Fruit fly (Drosophila melanogaster): ENCODE measurements around the gene Sol1.
A peak's percentile ranks its signal among the peaks of the same experiment; 100 is the strongest.

The Sol1 gene

DNA sequence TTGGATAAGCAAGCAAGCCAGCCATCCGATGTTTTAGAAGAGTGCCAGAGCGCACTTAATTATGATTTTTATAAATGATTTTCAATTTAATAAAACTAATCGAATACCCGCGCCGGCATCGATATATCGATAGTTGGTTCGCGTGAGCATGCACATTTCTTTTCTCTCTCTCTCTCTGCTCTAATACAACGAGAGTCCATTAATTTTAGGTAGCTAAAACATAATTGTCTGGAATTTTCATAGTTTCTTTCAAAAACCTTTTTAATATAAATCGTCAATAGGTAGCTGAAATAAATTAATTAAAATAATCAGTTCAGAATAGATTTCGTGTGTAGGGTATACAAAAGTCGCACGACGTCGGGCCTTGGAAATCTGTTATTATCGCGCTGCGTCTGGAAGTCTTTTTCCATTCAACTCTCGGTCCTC, 62.9 kb downstream of the Sol1 start, which contains the start of gene CG18549 (continued):
- TF ChIP-seq CG8924 (tag; optimal IDR thresholded peaks at IDR 0.05), result peak; percentile 100
- TF ChIP-seq Rx (GFP tag; IDR thresholded peaks at IDR 0.05), result peak; percentile 99
- peak; percentile 99 for TF ChIP-seq CG30431 (GFP tag; optimal IDR thresholded peaks at IDR 0.05)
- TF ChIP-seq CG8281 (tag; optimal IDR thresholded peaks at IDR 0.05), result peak; percentile 97
- TF ChIP-seq h (optimal IDR thresholded peaks at IDR 0.05), result no peak
- TF ChIP-seq CG4424 (GFP tag; optimal IDR thresholded peaks at IDR 0.05), result peak; percentile 100
- TF ChIP-seq trem (tag; optimal IDR thresholded peaks at IDR 0.05), result peak; percentile 98
- TF ChIP-seq Xrp1 (GFP tag; IDR thresholded peaks at IDR 0.05), result peak; percentile 100
- TF ChIP-seq emc (GFP tag; optimal IDR thresholded peaks at IDR 0.05), result peak; percentile 97
- TF ChIP-seq CG12104 (GFP tag; optimal IDR thresholded peaks at IDR 0.05), result peak; percentile 100
- peak; percentile 99 for TF ChIP-seq Dip3 (GFP tag; optimal IDR thresholded peaks at IDR 0.05)
- TF ChIP-seq zen (tag; optimal IDR thresholded peaks at IDR 0.05), result peak; percentile 100
- TF ChIP-seq NC2α (GFP tag; optimal IDR thresholded peaks at IDR 0.05), result peak; percentile 99
- TF ChIP-seq ro (GFP tag; IDR thresholded peaks at IDR 0.05), result peak; percentile 99
- peak; percentile 94 for TF ChIP-seq CG15073 (GFP tag; optimal IDR thresholded peaks at IDR 0.05)
- TF ChIP-seq usp (GFP tag; optimal IDR thresholded peaks at IDR 0.05), result no peak
- peak; percentile 74 to 86 for TF ChIP-seq insv (GFP tag; optimal IDR thresholded peaks at IDR 0.05)
- TF ChIP-seq Dbx (GFP tag; IDR thresholded peaks at IDR 0.05), result peak; percentile 100
- TF ChIP-seq knrl (GFP tag; IDR thresholded peaks at IDR 0.05; ENCODE audit: partially characterized antibody), result peak; percentile 75
- peak; percentile 99 for TF ChIP-seq CG8944 (GFP tag; optimal IDR thresholded peaks at IDR 0.05)
- peak; percentile 96 for TF ChIP-seq CG15514 (GFP tag; optimal IDR thresholded peaks at IDR 0.05)
- peak; percentile 100 for TF ChIP-seq CG10366 (GFP tag; IDR thresholded peaks at IDR 0.05)
- TF ChIP-seq gem (tag; optimal IDR thresholded peaks at IDR 0.05), result peak; percentile 100
- no peak for TF ChIP-seq CG8478 (optimal IDR thresholded peaks at IDR 0.05)
- TF ChIP-seq dm (GFP tag; optimal IDR thresholded peaks at IDR 0.05), result peak; percentile 98
- TF ChIP-seq CG8359 (GFP tag; optimal IDR thresholded peaks at IDR 0.05; ENCODE audit: borderline replicate concordance), result peak; percentile 97
- peak; percentile 65 for TF ChIP-seq zf30C (GFP tag; optimal IDR thresholded peaks at IDR 0.05)
- peak; percentile 100 for TF ChIP-seq Fer1 (GFP tag; optimal IDR thresholded peaks at IDR 0.05)
- TF ChIP-seq Dek (tag; optimal IDR thresholded peaks at IDR 0.05), result peak; percentile 100
- TF ChIP-seq NC2β (GFP tag; optimal IDR thresholded peaks at IDR 0.05), result peak; percentile 99
- peak; percentile 100 for TF ChIP-seq Sox100B (GFP tag; optimal IDR thresholded peaks at IDR 0.05)
- TF ChIP-seq ranshi (GFP tag; IDR thresholded peaks at IDR 0.05), result peak; percentile 100
- TF ChIP-seq jigr1 (GFP tag; IDR thresholded peaks at IDR 0.05), result peak; percentile 99
- peak; percentile 99 for TF ChIP-seq CG15011 (GFP tag; optimal IDR thresholded peaks at IDR 0.05)
- TF ChIP-seq kah (GFP tag; optimal IDR thresholded peaks at IDR 0.05), result peak; percentile 99
- TF ChIP-seq chn (GFP tag; optimal IDR thresholded peaks at IDR 0.05), result peak; percentile 100
- TF ChIP-seq salm (tag; optimal IDR thresholded peaks at IDR 0.05), result peak; percentile 100
- TF ChIP-seq CG15601 (tag; optimal IDR thresholded peaks at IDR 0.05), result peak; percentile 99
- TF ChIP-seq Chrac-16 (GFP tag; optimal IDR thresholded peaks at IDR 0.05), result peak; percentile 100
- peak; percentile 100 for TF ChIP-seq tgo (GFP tag; IDR thresholded peaks at IDR 0.05)
- TF ChIP-seq CG14667 (GFP tag; IDR thresholded peaks at IDR 0.05), result peak; percentile 99
- TF ChIP-seq abd-A (tag; optimal IDR thresholded peaks at IDR 0.05), result peak; percentile 99
- TF ChIP-seq CG6813 (GFP tag; optimal IDR thresholded peaks at IDR 0.05), result peak; percentile 99
- TF ChIP-seq YL-1 (GFP tag; optimal IDR thresholded peaks at IDR 0.05), result peak; percentile 100
- peak; percentile 98 for TF ChIP-seq CG1024 (GFP tag; IDR thresholded peaks at IDR 0.05)
- peak; percentile 71 for TF ChIP-seq ato (GFP tag; IDR thresholded peaks at IDR 0.05; ENCODE audit: partially characterized antibody)
- TF ChIP-seq CG7928 (GFP tag; optimal IDR thresholded peaks at IDR 0.05), result peak; percentile 85
- TF ChIP-seq sc (optimal IDR thresholded peaks at IDR 0.05), result no peak
- peak; percentile 100 for TF ChIP-seq sc (GFP tag; optimal IDR thresholded peaks at IDR 0.05)
- TF ChIP-seq gfzf (GFP tag; optimal IDR thresholded peaks at IDR 0.05), result peak; percentile 44
- TF ChIP-seq scrt (GFP tag; optimal IDR thresholded peaks at IDR 0.05), result peak; percentile 99
- TF ChIP-seq CG10979 (tag; optimal IDR thresholded peaks at IDR 0.05), result peak; percentile 100

Data from whole organism, embryonic.